Worm (Caenorhabditis elegans): ENCODE measurements around the gene C46H3.2.
"Not testable (repeated sequence)": the region's sequence is repeated elsewhere in the genome, so short reads cannot be mapped to it uniquely, and the experiment has no call there.

Gene C46H3.2

ce11 chrX:1238803-1239202, 8.2 kb upstream of the C46H3.2 start, which contains the start of gene C25G6.3:
Gene C25G6.3 (minus strand): TSS chrX:1238903.
- TF ChIP-seq zfh-2 (GFP tag; conservative IDR thresholded peaks at IDR 0.05), result no peak
- TF ChIP-seq cebp-2 (GFP tag; IDR thresholded peaks at IDR 0.05), result no peak
- no peak for TF ChIP-seq unc-130 (GFP tag; optimal IDR thresholded peaks at IDR 0.05)
- no peak for TF ChIP-seq rcor-1 (GFP tag; IDR thresholded peaks at IDR 0.05)
- TF ChIP-seq B0035.1 (tag; optimal IDR thresholded peaks at IDR 0.05), result no peak
- no peak for TF ChIP-seq rpc-1 (optimal IDR thresholded peaks at IDR 0.05)
- TF ChIP-seq rpc-1 (tag; optimal IDR thresholded peaks at IDR 0.05), result no peak
- no peak for TF ChIP-seq F39B2.1 (GFP tag; IDR thresholded peaks at IDR 0.05)

- 0 out of 2 replicates have a peak, but pooled peaks have one; percentile 39 for TF ChIP-seq dox-1 (GFP tag; IDR thresholded peaks at IDR 0.05)
- 0 out of 2 replicates have a peak, but pooled peaks have one; percentile 49 for TF ChIP-seq lin-26 (GFP tag; IDR thresholded peaks at IDR 0.05)
- not testable (repeated sequence) for TF ChIP-seq rpc-1 (optimal IDR thresholded peaks at IDR 0.05)
- peak; percentile 28 for TF ChIP-seq rpc-1 (tag; optimal IDR thresholded peaks at IDR 0.05)
Observed at ce11 chrX:1233889-1234288, 3.3 kb upstream of the C46H3.2 start.

DNA sequence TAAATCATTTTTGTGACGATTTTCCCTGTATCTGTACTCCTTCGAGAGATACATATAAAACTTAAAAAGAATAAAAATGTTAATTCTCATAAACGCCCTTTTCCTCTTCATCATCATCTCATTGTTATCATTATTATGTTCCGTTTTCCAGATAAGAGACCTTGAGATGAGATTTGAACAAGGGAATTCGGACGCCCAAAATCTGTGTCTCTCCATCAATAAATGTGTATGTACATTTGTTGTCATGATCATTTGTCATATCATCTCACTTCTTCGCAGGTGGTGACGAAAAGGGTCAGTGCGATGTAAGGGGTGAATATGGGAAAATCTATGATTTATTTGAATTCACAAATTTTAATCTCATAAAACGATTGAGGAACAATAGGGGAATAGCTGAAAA, 1.5 kb upstream of the C46H3.2 start:
- TF ChIP-seq atf-7 (tag; optimal IDR thresholded peaks at IDR 0.05) (no peak), cebp-1 (GFP tag; IDR thresholded peaks at IDR 0.05) (no peak), cebp-1 (tag; optimal IDR thresholded peaks at IDR 0.05) (no peak), F37B4.10 (GFP tag; IDR thresholded peaks at IDR 0.05) (no peak), fkh-3 (tag; optimal IDR thresholded peaks at IDR 0.05) (no peak), ztf-28 (GFP tag; IDR thresholded peaks at IDR 0.05) (no peak), ztf-6 (GFP tag; IDR thresholded peaks at IDR 0.05) (no peak), C17E4.6 (GFP tag; IDR thresholded peaks at IDR 0.05) (no peak), rec-8 (tag; optimal IDR thresholded peaks at IDR 0.05) (no peak), gei-17 (GFP tag; optimal IDR thresholded peaks at IDR 0.05) (no peak), ekl-4 (GFP tag; IDR thresholded peaks at IDR 0.05) (no peak), unc-130 (GFP tag; optimal IDR thresholded peaks at IDR 0.05) (no peak), F57A8.1 (GFP tag; optimal IDR thresholded peaks at IDR 0.05) (no peak), ztf-18 (tag; optimal IDR thresholded peaks at IDR 0.05) (no peak), aptf-2 (GFP tag; conservative IDR thresholded peaks at IDR 0.05) (no peak), snpc-1.1 (tag; optimal IDR thresholded peaks at IDR 0.05; ENCODE audit: insufficient read depth) (no peak), madf-8 (GFP tag; conservative IDR thresholded peaks at IDR 0.05) (no peak), Y53F4B.3 (GFP tag; IDR thresholded peaks at IDR 0.05) (no peak), pha-4 (tag; optimal IDR thresholded peaks at IDR 0.05) (no peak), zfh-2 (GFP tag; conservative IDR thresholded peaks at IDR 0.05) (no peak), F33H1.4 (GFP tag; IDR thresholded peaks at IDR 0.05) (no peak)

- no peak for TF ChIP-seq mes-4 (tag; optimal IDR thresholded peaks at IDR 0.05)
- no peak for TF ChIP-seq T26A5.8 (tag; optimal IDR thresholded peaks at IDR 0.05)
- no peak for TF ChIP-seq bed-1 (GFP tag; IDR thresholded peaks at IDR 0.05)
- no peak for TF ChIP-seq pha-4 (tag; optimal IDR thresholded peaks at IDR 0.05)
- TF ChIP-seq nfyb-1 (GFP tag; IDR thresholded peaks at IDR 0.05), result no peak
- TF ChIP-seq egl-44 (GFP tag; IDR thresholded peaks at IDR 0.05), result no peak
- no peak for TF ChIP-seq ama-1 (optimal IDR thresholded peaks at IDR 0.05)
- TF ChIP-seq ama-1 (GFP tag; optimal IDR thresholded peaks at IDR 0.05), result no peak
- no peak for TF ChIP-seq Y79H2A.3 (GFP tag; conservative IDR thresholded peaks at IDR 0.05)
- TF ChIP-seq lir-1 (GFP tag; conservative IDR thresholded peaks at IDR 0.05), result no peak
- TF ChIP-seq madf-10 (tag; optimal IDR thresholded peaks at IDR 0.05), result no peak
- TF ChIP-seq ceh-100 (GFP tag; IDR thresholded peaks at IDR 0.05), result no peak
- no peak for TF ChIP-seq gei-17 (GFP tag; optimal IDR thresholded peaks at IDR 0.05)
- no peak for TF ChIP-seq aptf-3 (GFP tag; IDR thresholded peaks at IDR 0.05)
- TF ChIP-seq snpc-1.3 (tag; optimal IDR thresholded peaks at IDR 0.05; ENCODE audit: insufficient read depth), result no peak
Observed at ce11 chrX:1223841-1224240, 6.7 kb downstream of the C46H3.2 start.

All from whole organism, young adult.